Worm (Caenorhabditis elegans) whole organism, young adult: ENCODE data around the gene mac-1.

Source experiments
- B0035.1 ChIP-seq: sonication (generic microtip); optimal IDR thresholded peaks from 2 replicates; lab custom pipeline; 2016; ENCODE audit warnings: missing genetic modification characterization, mild to moderate bottlenecking, missing compliant biosample characterization, missing genotype, missing genetic modification reagents
- B0261.1 ChIP-seq: sonication (generic microtip); optimal IDR thresholded peaks from 2 replicates; lab custom pipeline; 2016; ENCODE audit warnings: mild to moderate bottlenecking, missing genetic modification characterization, moderate library complexity, missing compliant biosample characterization
- B0336.3 ChIP-seq: fragments of 200-800 bp; sonication (Bioruptor generic); IDR thresholded peaks from 2 replicates; pipeline ENCODE4 v1.3.6; 2022; ENCODE audit warnings: missing genetic modification characterization, missing compliant biosample characterization
- C06A6.2 ChIP-seq: fragments of 200-800 bp; sonication (Bioruptor generic); conservative IDR thresholded peaks from 2 replicates; pipeline ENCODE4 v1.3.6; 2022; ENCODE audit warnings: missing genetic modification characterization, missing compliant biosample characterization
- F10E7.11 ChIP-seq: sonication (generic microtip); optimal IDR thresholded peaks from 2 replicates; lab custom pipeline; 2017; ENCODE audit warnings: mild to moderate bottlenecking, missing genetic modification characterization, moderate library complexity, missing compliant biosample characterization
- F22D6.2 ChIP-seq: sonication (generic microtip); optimal IDR thresholded peaks from 2 replicates; lab custom pipeline; 2016; ENCODE audit warnings: mild to moderate bottlenecking, missing genetic modification characterization, missing compliant biosample characterization
- F39B2.1 ChIP-seq: fragments of 200-800 bp; sonication (Bioruptor generic); IDR thresholded peaks from 2 replicates; pipeline ENCODE4 v1.3.6; 2022; ENCODE audit warnings: missing genetic modification reagents, missing genetic modification characterization, missing compliant biosample characterization
- F52B5.7 ChIP-seq: sonication (generic microtip); optimal IDR thresholded peaks from 2 replicates; lab custom pipeline; 2016; ENCODE audit warnings: mild to moderate bottlenecking, missing genetic modification characterization, missing compliant biosample characterization
- F55B11.4 ChIP-seq: sonication (generic microtip); optimal IDR thresholded peaks from 2 replicates; lab custom pipeline; 2016; ENCODE audit warnings: missing compliant biosample characterization, missing genetic modification characterization, borderline replicate concordance; ENCODE audit not compliant: insufficient read depth
- F57C9.4 ChIP-seq: sonication (generic microtip); optimal IDR thresholded peaks from 2 replicates; lab custom pipeline; 2017; ENCODE audit warnings: mild to moderate bottlenecking, missing genetic modification characterization, missing compliant biosample characterization
- K11D2.4 ChIP-seq: fragments of 200-800 bp; sonication (Bioruptor generic); IDR thresholded peaks from 2 replicates; pipeline ENCODE4 v1.3.6; 2022; ENCODE audit warnings: missing genetic modification reagents, missing genetic modification characterization, missing compliant biosample characterization
- T26A5.8 ChIP-seq: sonication (generic microtip); optimal IDR thresholded peaks from 2 replicates; lab custom pipeline; 2016; ENCODE audit warnings: missing genetic modification characterization, missing compliant biosample characterization
- Y56A3A.18 ChIP-seq: fragments of 200-800 bp; sonication (Bioruptor generic); IDR thresholded peaks from 2 replicates; pipeline ENCODE4 v1.3.6; 2022; ENCODE audit warnings: missing genetic modification reagents, missing genetic modification characterization, missing compliant biosample characterization
- Y95B8A.8 ChIP-seq: fragments of 200-800 bp; sonication (Bioruptor generic); IDR thresholded peaks from 2 replicates; pipeline ENCODE4 v1.3.6; 2022; ENCODE audit warnings: missing genetic modification reagents, missing genetic modification characterization, missing compliant biosample characterization
- athp-1 ChIP-seq: sonication (generic microtip); optimal IDR thresholded peaks from 2 replicates; lab custom pipeline; 2017; ENCODE audit warnings: mild to moderate bottlenecking, missing genetic modification characterization, missing compliant biosample characterization
- attf-6 ChIP-seq: fragments of 200-800 bp; sonication (Bioruptor generic); IDR thresholded peaks from 2 replicates; pipeline ENCODE4 v1.3.6; 2022; ENCODE audit warnings: missing genetic modification reagents, missing genetic modification characterization, missing compliant biosample characterization
- bed-2 ChIP-seq: fragments of 200-800 bp; sonication (Bioruptor generic); IDR thresholded peaks from 2 replicates; pipeline ENCODE4 v1.3.6; 2022; ENCODE audit warnings: missing genetic modification reagents, missing genetic modification characterization, missing compliant biosample characterization
- ceh-58 ChIP-seq: fragments of 200-800 bp; sonication (Bioruptor generic); IDR thresholded peaks from 2 replicates; pipeline ENCODE4 v1.3.6; 2022; ENCODE audit warnings: missing genetic modification characterization, missing compliant biosample characterization
- ceh-79 ChIP-seq: sonication (generic microtip); optimal IDR thresholded peaks from 2 replicates; lab custom pipeline; 2017; ENCODE audit warnings: mild to moderate bottlenecking, missing genetic modification characterization, missing compliant biosample characterization
- egl-44 ChIP-seq: fragments of 200-800 bp; sonication (Bioruptor generic); IDR thresholded peaks from 2 replicates; pipeline ENCODE4 v1.3.6; 2022; ENCODE audit warnings: missing genetic modification reagents, missing genetic modification characterization, missing compliant biosample characterization
- ekl-4 ChIP-seq: fragments of 200-800 bp; sonication (Bioruptor generic); IDR thresholded peaks from 2 replicates; pipeline ENCODE4 v1.3.6; 2022; ENCODE audit warnings: missing genetic modification reagents, missing genetic modification characterization, missing compliant biosample characterization
- hrde-1 ChIP-seq: sonication (generic microtip); optimal IDR thresholded peaks from 2 replicates; lab custom pipeline; 2016; ENCODE audit warnings: missing genetic modification characterization, mild to moderate bottlenecking, missing compliant biosample characterization, moderate library complexity, missing genotype, missing genetic modification reagents, borderline replicate concordance
- hsf-1 ChIP-seq: fragments of 200-800 bp; sonication (Bioruptor generic); IDR thresholded peaks from 2 replicates; pipeline ENCODE4 v1.3.6; 2022; ENCODE audit warnings: missing genetic modification reagents, missing genetic modification characterization, missing compliant biosample characterization
- lir-1 ChIP-seq: fragments of 200-800 bp; sonication (Bioruptor generic); conservative IDR thresholded peaks from 2 replicates; pipeline ENCODE4 v1.3.6; 2022; ENCODE audit warnings: missing genetic modification reagents, missing genetic modification characterization, missing compliant biosample characterization
- lsl-1 ChIP-seq: fragments of 200-800 bp; sonication (Bioruptor generic); optimal IDR thresholded peaks from 2 replicates; lab custom pipeline; 2018; ENCODE audit warnings: mild to moderate bottlenecking, missing genetic modification characterization, moderate library complexity, missing compliant biosample characterization
- lsy-27 ChIP-seq: sonication (generic microtip); optimal IDR thresholded peaks from 2 replicates; lab custom pipeline; 2017; ENCODE audit warnings: missing genetic modification characterization, mild to moderate bottlenecking, missing compliant biosample characterization, antibody characterized with exemption, missing genotype, borderline replicate concordance; ENCODE audit not compliant: insufficient read depth
- mcd-1 ChIP-seq: fragments of 200-800 bp; sonication (Bioruptor generic); IDR thresholded peaks from 2 replicates; pipeline ENCODE4 v1.3.6; 2022; ENCODE audit warnings: missing genetic modification reagents, missing genetic modification characterization, missing compliant biosample characterization
- nhr-179 ChIP-seq: sonication (generic microtip); optimal IDR thresholded peaks from 2 replicates; lab custom pipeline; 2016; ENCODE audit warnings: mild to moderate bottlenecking, missing genetic modification characterization, missing compliant biosample characterization
- repo-1 ChIP-seq: sonication (generic microtip); optimal IDR thresholded peaks from 2 replicates; lab custom pipeline; 2017; ENCODE audit warnings: mild to moderate bottlenecking, missing genetic modification characterization, missing compliant biosample characterization
- snpc-1.1 ChIP-seq: sonication (generic microtip); optimal IDR thresholded peaks from 2 replicates; lab custom pipeline; 2017; ENCODE audit warnings: missing genetic modification characterization, mild to moderate bottlenecking, missing compliant biosample characterization, antibody characterized with exemption, moderate library complexity, missing genotype, missing genetic modification reagents; ENCODE audit not compliant: insufficient read depth
- snpc-1.3 ChIP-seq: sonication (generic microtip); optimal IDR thresholded peaks from 2 replicates; lab custom pipeline; 2017; ENCODE audit warnings: missing genetic modification characterization, mild to moderate bottlenecking, missing compliant biosample characterization, antibody characterized with exemption, moderate library complexity, missing genotype, missing genetic modification reagents; ENCODE audit not compliant: insufficient read depth
- somi-1 ChIP-seq: fragments of 200-800 bp; sonication (Bioruptor generic); optimal IDR thresholded peaks from 2 replicates; lab custom pipeline; 2018; ENCODE audit warnings: mild to moderate bottlenecking, missing genetic modification characterization, missing compliant biosample characterization
- tbp1 ChIP-seq: fragments of 200-800 bp; sonication (Bioruptor generic); optimal IDR thresholded peaks from 2 replicates; lab custom pipeline; 2018; ENCODE audit warnings: mild to moderate bottlenecking, missing genetic modification characterization, missing compliant biosample characterization
- unc-130 ChIP-seq: sonication (generic microtip); optimal IDR thresholded peaks from 2 replicates; lab custom pipeline; 2016; ENCODE audit warnings: missing genetic modification reagents, missing genetic modification characterization, missing compliant biosample characterization
- zfh-2 ChIP-seq: fragments of 200-800 bp; sonication (Bioruptor generic); conservative IDR thresholded peaks from 2 replicates; pipeline ENCODE4 v1.3.6; 2022; ENCODE audit warnings: missing genetic modification reagents, missing genetic modification characterization, missing compliant biosample characterization
- zim-3 ChIP-seq: sonication (generic microtip); optimal IDR thresholded peaks from 2 replicates; lab custom pipeline; 2017; ENCODE audit warnings: mild to moderate bottlenecking, missing genetic modification characterization, moderate library complexity, missing compliant biosample characterization
- ztf-18 ChIP-seq: sonication (generic microtip); optimal IDR thresholded peaks from 2 replicates; lab custom pipeline; 2016; ENCODE audit warnings: missing genotype, mild to moderate bottlenecking, missing genetic modification characterization, missing compliant biosample characterization
- ztf-25 ChIP-seq: fragments of 200-800 bp; sonication (Bioruptor generic); IDR thresholded peaks from 2 replicates; pipeline ENCODE4 v1.3.6; 2022; ENCODE audit warnings: missing genetic modification reagents, missing genetic modification characterization, missing compliant biosample characterization
- ztf-26 ChIP-seq: sonication (generic microtip); optimal IDR thresholded peaks from 2 replicates; lab custom pipeline; 2017; ENCODE audit warnings: missing genetic modification characterization, missing compliant biosample characterization

mac-1 gene

DNA sequence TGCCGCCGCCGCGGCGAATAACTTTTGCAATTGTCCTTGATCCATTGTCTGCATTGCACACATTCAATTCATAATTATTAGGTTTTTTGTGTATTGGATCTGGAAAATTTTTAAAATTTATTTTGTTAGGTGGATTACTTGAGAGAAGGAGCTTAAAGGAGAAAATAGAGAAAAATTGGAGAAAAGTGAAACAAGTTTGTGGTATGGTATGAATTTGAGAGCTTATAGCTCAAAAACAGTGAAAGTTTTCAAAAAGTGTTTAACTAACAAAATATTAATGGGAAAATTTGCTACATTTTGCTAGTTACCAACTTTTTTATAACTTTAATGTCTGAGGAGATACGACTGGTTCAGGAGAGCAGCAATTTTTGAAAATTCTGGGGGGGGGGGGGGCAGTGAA, 35.0 kb downstream of the mac-1 start, which contains the start of gene ztf-22:
TSS of gene ztf-22 (minus strand) at position 101 of the 400 bp plus-strand sequence.
- TF ChIP-seq repo-1 (tag; lab: Kevin White, UChicago) (no peak), ceh-79 (tag; lab: Kevin White, UChicago) (no peak), somi-1 (no peak), F39B2.1 (GFP tag; lab: Robert Waterston, UW) (no peak), snpc-1.1 (tag; lab: Kevin White, UChicago) (no peak), lsy-27 (tag; lab: Kevin White, UChicago) (no peak), hrde-1 (tag; lab: Kevin White, UChicago) (no peak), F55B11.4 (no peak), B0035.1 (no peak), F10E7.11 (tag; lab: Kevin White, UChicago) (no peak), mcd-1 (no peak), bed-2 (GFP tag; lab: Robert Waterston, UW) (no peak), F52B5.7 (tag; lab: Kevin White, UChicago) (no peak), zfh-2 (GFP tag; lab: Robert Waterston, UW) (no peak), ztf-18 (tag; lab: Kevin White, UChicago) (no peak), ekl-4 (GFP tag; lab: Robert Waterston, UW) (no peak), C06A6.2 (GFP tag; lab: Robert Waterston, UW) (no peak), zim-3 (tag; lab: Kevin White, UChicago) (no peak), unc-130 (GFP tag; lab: Kevin White, UChicago) (no peak), attf-6 (GFP tag; lab: Robert Waterston, UW) (no peak)

DNA sequence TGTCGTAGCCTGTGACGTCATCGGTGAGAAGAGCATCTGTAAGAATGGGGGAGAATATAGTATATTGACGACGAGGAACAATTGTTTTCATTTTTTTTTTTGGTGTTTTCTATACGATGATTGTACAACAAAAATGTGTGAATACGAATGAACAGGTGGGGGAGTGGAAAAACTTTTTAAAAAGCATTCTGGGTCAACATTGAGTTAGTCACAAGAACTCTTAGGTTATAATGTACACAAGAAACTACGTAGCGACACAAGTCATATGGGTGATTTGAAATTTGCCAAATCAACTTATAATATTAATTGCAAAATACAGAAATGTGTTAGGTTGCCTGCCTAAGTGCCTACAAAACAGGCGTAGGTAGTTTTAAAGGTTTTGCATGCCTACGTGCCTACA, 36.6 kb downstream of the mac-1 start:
- TF ChIP-seq F10E7.11 (tag; lab: Kevin White, UChicago) = no peak
- no peak for TF ChIP-seq Y95B8A.8 (GFP tag; lab: Robert Waterston, UW)
- no peak for TF ChIP-seq ztf-25 (GFP tag; lab: Robert Waterston, UW)
- no peak for TF ChIP-seq K11D2.4 (GFP tag; lab: Robert Waterston, UW)
- TF ChIP-seq hsf-1 (GFP tag; lab: Robert Waterston, UW) = no peak
- TF ChIP-seq T26A5.8 = no peak
- no peak for TF ChIP-seq lir-1 (GFP tag; lab: Robert Waterston, UW)
- TF ChIP-seq lsy-27 (tag; lab: Kevin White, UChicago) = no peak
- TF ChIP-seq F57C9.4 = no peak

DNA sequence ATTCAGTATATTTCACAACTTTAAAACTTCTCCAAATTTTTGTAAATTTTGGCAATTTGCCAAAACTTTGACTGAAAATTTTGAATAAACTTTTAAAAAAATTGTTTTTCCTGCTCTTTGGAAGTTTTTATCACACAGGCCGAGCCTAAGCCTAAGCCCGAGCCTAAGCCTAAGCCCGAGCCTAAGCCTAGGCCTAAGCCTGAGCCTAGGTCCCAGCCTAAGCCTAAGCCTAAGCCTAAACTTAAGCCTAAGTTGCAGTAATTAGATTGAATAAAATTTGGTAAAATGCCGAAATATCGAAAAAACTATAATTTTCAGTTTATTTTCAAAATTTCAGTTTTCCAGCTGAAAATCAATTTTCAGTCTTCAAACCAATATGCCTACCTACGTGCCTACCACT, 37.2 kb downstream of the mac-1 start:
- TF ChIP-seq lsl-1 (GFP tag; lab: Kevin White, UChicago) = no peak

DNA sequence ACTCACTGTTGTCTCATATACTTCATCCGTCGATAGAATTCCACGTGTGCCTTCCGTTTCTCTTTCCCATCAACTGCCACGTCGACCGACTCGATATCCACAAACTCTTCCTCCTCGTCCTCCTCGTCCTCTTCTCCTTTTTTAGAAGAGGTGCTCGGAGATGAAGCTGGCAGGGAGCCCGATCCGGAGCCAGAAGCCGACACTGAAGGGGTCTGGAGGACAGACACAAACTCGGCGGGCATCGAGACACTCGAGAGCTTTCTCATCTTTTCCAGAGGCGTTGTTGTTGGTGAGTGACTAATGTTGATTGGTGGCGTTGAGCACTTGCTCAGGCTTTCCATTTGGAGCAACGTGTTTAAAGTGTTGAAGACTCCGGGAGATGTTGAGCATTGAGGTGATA, 38.1 kb downstream of the mac-1 start:
- TF ChIP-seq ztf-26 = no peak
- peak; percentile 78 for TF ChIP-seq zfh-2 (GFP tag; lab: Robert Waterston, UW)

DNA sequence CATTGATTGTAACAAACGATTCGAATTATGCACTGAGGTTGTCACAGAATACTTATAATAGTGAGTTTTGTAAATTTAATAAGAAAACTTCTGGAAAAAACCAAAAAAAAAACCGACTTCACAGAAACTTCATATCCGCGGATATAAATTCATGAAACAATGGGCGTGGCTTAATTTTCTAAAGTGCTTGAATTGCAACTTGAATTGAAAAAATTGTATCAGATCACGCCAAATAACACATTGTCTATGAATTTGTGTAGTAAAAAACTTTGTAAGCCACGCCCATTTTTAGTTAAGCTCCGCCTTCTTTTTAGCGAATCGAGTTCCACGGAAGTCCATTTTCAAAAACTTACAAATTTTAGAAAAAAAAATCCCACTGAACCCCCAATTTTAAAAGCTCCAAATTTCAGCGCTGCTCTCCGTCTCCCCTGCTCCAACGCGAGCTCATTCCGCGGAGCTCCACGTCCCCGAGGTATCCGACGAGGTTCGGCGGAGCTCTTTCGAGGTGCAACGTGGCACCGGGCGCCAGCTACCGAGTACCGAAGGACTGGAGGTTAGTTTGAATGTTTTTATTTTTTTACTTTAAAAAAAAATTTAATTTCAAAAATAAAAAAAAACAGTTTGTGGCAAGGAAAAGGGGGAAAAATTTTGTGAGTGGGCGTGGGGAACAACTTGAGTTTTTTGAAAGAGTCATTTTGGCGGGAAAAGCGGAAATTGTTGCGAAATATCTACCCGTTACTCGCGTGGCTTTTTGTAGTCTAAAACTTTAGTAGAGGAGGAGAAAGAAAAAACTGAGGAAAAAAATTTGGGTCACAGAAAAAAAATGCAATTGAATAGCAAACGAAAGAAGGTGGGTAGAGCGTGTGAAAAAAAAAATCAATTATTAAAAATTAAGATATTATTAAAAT, 41.2 kb downstream of the mac-1 start:
- TF ChIP-seq B0261.1 (no peak), snpc-1.3 (no peak), nhr-179 (tag; lab: Kevin White, UChicago) (no peak), athp-1 (tag; lab: Kevin White, UChicago) (peak; percentile 26), zfh-2 (GFP tag; lab: Robert Waterston, UW) (peak; percentile 90), B0336.3 (GFP tag; lab: Robert Waterston, UW) (no peak), bed-2 (GFP tag; lab: Robert Waterston, UW) (no peak), Y56A3A.18 (GFP tag; lab: Robert Waterston, UW) (no peak), Y95B8A.8 (GFP tag; lab: Robert Waterston, UW) (no peak), ceh-58 (GFP tag; lab: Robert Waterston, UW) (no peak), tbp1 (GFP tag; lab: Kevin White, UChicago) (no peak), F22D6.2 (tag; lab: Kevin White, UChicago) (no peak), egl-44 (no peak)
